Worm (Caenorhabditis elegans) whole organism, early embryonic: ENCODE measurements around the gene K02A2.1.

Experiments
- flt-1 ChIP-seq: fragments of 200-800 bp; sonication (Bioruptor generic); IDR thresholded peaks from 2 replicates; pipeline ENCODE4 v1.3.6; 2022; ENCODE audit warnings: missing genetic modification characterization, missing compliant biosample characterization
- scrt-1 ChIP-seq: fragments of 200-800 bp; sonication (Bioruptor generic); IDR thresholded peaks from 2 replicates; pipeline ENCODE4 v1.3.6; 2022; ENCODE audit warnings: missing genetic modification characterization, missing compliant biosample characterization

- TF ChIP-seq scrt-1 (no peak), flt-1 (GFP tag; lab: Robert Waterston, UW) (no peak)
Observed at ce11 chrII:7413764-7414163, 21.3 kb upstream of the K02A2.1 start.
